Fruit fly (Drosophila melanogaster) whole organism, embryonic: ENCODE measurements around the gene sick.

Source experiments
- CG10274 ChIP-seq: fragments of 200-800 bp; sonication (Bioruptor generic); optimal IDR thresholded peaks from 3 replicates; lab custom pipeline; 2017; ENCODE audit warnings: missing biosample characterization, mild to moderate bottlenecking, missing genetic modification characterization
- CG12236 ChIP-seq: fragments of 200-800 bp; sonication (Bioruptor generic); optimal IDR thresholded peaks from 2 replicates; lab custom pipeline; 2016; ENCODE audit warnings: missing biosample characterization, missing genetic modification characterization
- CG12391 ChIP-seq: fragments of 200-800 bp; sonication (Bioruptor generic); optimal IDR thresholded peaks from 3 replicates; lab custom pipeline; 2018; ENCODE audit warnings: missing biosample characterization, mild to moderate bottlenecking, missing genetic modification characterization, moderate library complexity
- CG13287 ChIP-seq: fragments of 200-800 bp; sonication (Bioruptor generic); IDR thresholded peaks from 2 replicates; pipeline ENCODE4 v1.3.6; 2022; ENCODE audit warnings: missing biosample characterization, missing genetic modification characterization; ENCODE audit not compliant: partially characterized antibody
- CG14667 ChIP-seq: fragments of 200-800 bp; sonication (Bioruptor generic); IDR thresholded peaks from 2 replicates; pipeline ENCODE4 v1.3.6; 2022; ENCODE audit warnings: missing biosample characterization, missing genetic modification characterization
- CG15011 ChIP-seq: fragments of 200-800 bp; sonication (Bioruptor generic); optimal IDR thresholded peaks from 3 replicates; lab custom pipeline; 2018; ENCODE audit warnings: missing biosample characterization, mild to moderate bottlenecking, missing genetic modification characterization
- CG16815 ChIP-seq: fragments of 200-800 bp; sonication (Bioruptor generic); optimal IDR thresholded peaks from 3 replicates; lab custom pipeline; 2017; ENCODE audit warnings: missing biosample characterization, mild to moderate bottlenecking, missing genetic modification characterization
- CG17385 ChIP-seq: fragments of 200-800 bp; sonication (Bioruptor generic); optimal IDR thresholded peaks from 3 replicates; lab custom pipeline; 2018; ENCODE audit warnings: missing biosample characterization, mild to moderate bottlenecking, missing genetic modification characterization
- CG17829 ChIP-seq: fragments of 200-800 bp; optimal IDR thresholded peaks from 2 replicates; lab custom pipeline; 2019; ENCODE audit warnings: missing biosample characterization, mild to moderate bottlenecking, missing genetic modification characterization, moderate library complexity
- CG31224 ChIP-seq: fragments of 200-800 bp; sonication (Bioruptor generic); IDR thresholded peaks from 2 replicates; pipeline ENCODE4 v1.3.6; 2022; ENCODE audit warnings: missing biosample characterization, missing genetic modification characterization
- CG33557 ChIP-seq: fragments of 200-800 bp; sonication (Bioruptor generic); optimal IDR thresholded peaks from 2 replicates; lab custom pipeline; 2019; ENCODE audit warnings: missing biosample characterization, mild to moderate bottlenecking, missing genetic modification characterization, moderate library complexity
- CG34422 ChIP-seq: fragments of 200-800 bp; sonication (Bioruptor generic); IDR thresholded peaks from 3 replicates; pipeline ENCODE4 v1.3.6; 2022; ENCODE audit warnings: missing biosample characterization, missing genetic modification characterization
- CG3838 ChIP-seq: fragments of 200-800 bp; sonication (Bioruptor generic); optimal IDR thresholded peaks from 3 replicates; lab custom pipeline; 2016; ENCODE audit warnings: missing biosample characterization, missing genetic modification characterization
- CG7372 ChIP-seq: fragments of 200-800 bp; sonication (Bioruptor generic); IDR thresholded peaks from 2 replicates; pipeline ENCODE4 v1.3.6; 2022; ENCODE audit warnings: missing biosample characterization, missing genetic modification characterization
- CG8290 ChIP-seq, 3 experiments: fragments of 200-800 bp; sonication (Bioruptor generic); optimal IDR thresholded peaks; 2 replicates each; lab custom pipeline; 2016 to 2019; ENCODE audit warnings: missing biosample characterization in 3 of 3, missing genetic modification characterization in 3 of 3, mild to moderate bottlenecking in 2 of 3, moderate library complexity in 1 of 3
- CG8924 ChIP-seq: fragments of 200-800 bp; optimal IDR thresholded peaks from 3 replicates; lab custom pipeline; 2019; ENCODE audit warnings: missing biosample characterization, mild to moderate bottlenecking, missing genetic modification characterization, moderate library complexity
- CG9437 ChIP-seq: fragments of 200-800 bp; sonication (Bioruptor generic); optimal IDR thresholded peaks from 2 replicates; lab custom pipeline; 2018; ENCODE audit warnings: missing biosample characterization, mild to moderate bottlenecking, missing genetic modification characterization
- CG9609 ChIP-seq: fragments of 200-800 bp; sonication (Bioruptor generic); optimal IDR thresholded peaks from 3 replicates; lab custom pipeline; 2016; ENCODE audit warnings: missing biosample characterization, missing genetic modification characterization
- CG9932 ChIP-seq: fragments of 200-800 bp; sonication (Bioruptor generic); IDR thresholded peaks from 2 replicates; pipeline ENCODE4 v1.3.6; 2022; ENCODE audit warnings: missing biosample characterization, missing genetic modification characterization
- CkIIα-i1 ChIP-seq: fragments of 200-800 bp; sonication (Bioruptor generic); IDR thresholded peaks from 2 replicates; pipeline ENCODE4 v1.3.6; 2022; ENCODE audit warnings: missing biosample characterization, missing genetic modification characterization
- Dfd ChIP-seq, 2 experiments: fragments of >200 bp; optimal IDR thresholded peaks; 2 replicates each; lab custom pipeline; 2017; ENCODE audit warnings: missing biosample characterization in 2 of 2, missing genetic modification characterization in 2 of 2
- Lim3 ChIP-seq: fragments of 200-800 bp; sonication (Bioruptor generic); IDR thresholded peaks from 2 replicates; pipeline ENCODE4 v1.3.6; 2022; ENCODE audit warnings: missing biosample characterization, missing genetic modification characterization
- NC2α ChIP-seq: fragments of 200-800 bp; sonication (Bioruptor generic); optimal IDR thresholded peaks from 2 replicates; lab custom pipeline; 2016; ENCODE audit warnings: missing biosample characterization, missing genetic modification characterization
- NfI ChIP-seq: fragments of 200-800 bp; sonication (Bioruptor generic); optimal IDR thresholded peaks from 3 replicates; lab custom pipeline; 2018; ENCODE audit warnings: missing biosample characterization, mild to moderate bottlenecking, missing genetic modification characterization, moderate library complexity
- Oaz ChIP-seq: fragments of 200-800 bp; sonication (Bioruptor generic); IDR thresholded peaks from 2 replicates; pipeline ENCODE4 v1.3.6; 2022; ENCODE audit warnings: missing biosample characterization, missing genetic modification characterization
- Sry-β ChIP-seq: fragments of 200-800 bp; sonication (Bioruptor generic); optimal IDR thresholded peaks from 2 replicates; lab custom pipeline; 2018; ENCODE audit warnings: missing biosample characterization, mild to moderate bottlenecking, missing genetic modification characterization, moderate library complexity
- Ssrp ChIP-seq: fragments of 200-800 bp; sonication (Bioruptor generic); optimal IDR thresholded peaks from 2 replicates; lab custom pipeline; 2018; ENCODE audit warnings: missing biosample characterization, mild to moderate bottlenecking, missing genetic modification characterization, moderate library complexity
- ab ChIP-seq: fragments of 200-800 bp; sonication (Bioruptor generic); optimal IDR thresholded peaks from 2 replicates; lab custom pipeline; 2016; ENCODE audit warnings: missing biosample characterization, missing genetic modification characterization
- az2 ChIP-seq: fragments of 200-800 bp; sonication (Bioruptor generic); optimal IDR thresholded peaks from 3 replicates; lab custom pipeline; 2016; ENCODE audit warnings: missing biosample characterization, missing genetic modification characterization
- bbx ChIP-seq: fragments of 200-800 bp; sonication (Bioruptor generic); IDR thresholded peaks from 2 replicates; pipeline ENCODE4 v1.3.6; 2022; ENCODE audit warnings: missing biosample characterization, missing genetic modification characterization; ENCODE audit not compliant: partially characterized antibody
- bcd ChIP-seq: fragments of 200-800 bp; sonication (Bioruptor generic); optimal IDR thresholded peaks from 2 replicates; lab custom pipeline; 2017; ENCODE audit warnings: missing biosample characterization, mild to moderate bottlenecking, missing genetic modification characterization
- caup ChIP-seq: fragments of 200-800 bp; sonication (Bioruptor generic); optimal IDR thresholded peaks from 3 replicates; lab custom pipeline; 2017; ENCODE audit warnings: missing biosample characterization, mild to moderate bottlenecking, missing genetic modification characterization, moderate library complexity; ENCODE audit not compliant: severe bottlenecking
- crc ChIP-seq: fragments of 200-800 bp; sonication (Bioruptor generic); optimal IDR thresholded peaks from 2 replicates; lab custom pipeline; 2016; ENCODE audit warnings: missing biosample characterization, missing genetic modification characterization
- en ChIP-seq: fragments of 200-800 bp; sonication (Bioruptor generic); optimal IDR thresholded peaks from 2 replicates; lab custom pipeline; 2016; ENCODE audit warnings: missing biosample characterization, missing genetic modification characterization
- eyg ChIP-seq: fragments of 200-800 bp; sonication (Bioruptor generic); optimal IDR thresholded peaks from 3 replicates; lab custom pipeline; 2016; ENCODE audit warnings: missing biosample characterization, missing genetic modification characterization
- fd64A ChIP-seq: fragments of 200-800 bp; sonication (Bioruptor generic); optimal IDR thresholded peaks from 3 replicates; lab custom pipeline; 2018; ENCODE audit warnings: missing biosample characterization, mild to moderate bottlenecking, missing genetic modification characterization
- fu2 ChIP-seq: fragments of 200-800 bp; sonication (Bioruptor generic); optimal IDR thresholded peaks from 2 replicates; lab custom pipeline; 2016; ENCODE audit warnings: missing biosample characterization, missing genetic modification characterization
- gem ChIP-seq: fragments of 200-800 bp; sonication (Bioruptor generic); optimal IDR thresholded peaks from 2 replicates; lab custom pipeline; 2019; ENCODE audit warnings: missing biosample characterization, mild to moderate bottlenecking, missing genetic modification characterization, moderate library complexity
- jing ChIP-seq: fragments of 200-800 bp; sonication (Bioruptor generic); optimal IDR thresholded peaks from 2 replicates; lab custom pipeline; 2018; ENCODE audit warnings: missing biosample characterization, mild to moderate bottlenecking, missing genetic modification characterization
- knrl ChIP-seq: fragments of 200-800 bp; sonication (Bioruptor generic); IDR thresholded peaks from 3 replicates; pipeline ENCODE4 v1.3.6; 2022; ENCODE audit warnings: missing biosample characterization, missing genetic modification characterization; ENCODE audit not compliant: partially characterized antibody
- lab ChIP-seq: fragments of 200-800 bp; sonication (Bioruptor generic); optimal IDR thresholded peaks from 3 replicates; lab custom pipeline; 2017; ENCODE audit warnings: missing biosample characterization, missing genetic modification characterization, mild to moderate bottlenecking, moderate library complexity, missing genetic modification reagents
- lola ChIP-seq, 3 experiments: fragments of >200 bp in 2 of 3; fragments of 200-800 bp in 1 of 3; sonication (Bioruptor generic) in 1 of 3; optimal IDR thresholded peaks; 2 replicates each; lab custom pipeline; 2017 to 2019; ENCODE audit warnings: missing biosample characterization in 3 of 3, missing genetic modification characterization in 3 of 3, mild to moderate bottlenecking in 1 of 3, moderate library complexity in 1 of 3
- otp ChIP-seq: fragments of 200-800 bp; sonication (Bioruptor generic); IDR thresholded peaks from 3 replicates; pipeline ENCODE4, ENCODE4 v1.3.6; 2022; ENCODE audit warnings: missing biosample characterization, missing genetic modification characterization
- phol ChIP-seq: fragments of 200-800 bp; sonication (Bioruptor generic); optimal IDR thresholded peaks from 3 replicates; lab custom pipeline; 2018; ENCODE audit warnings: missing biosample characterization, mild to moderate bottlenecking, missing genetic modification characterization, moderate library complexity
- tio ChIP-seq: fragments of 200-800 bp; sonication (Bioruptor generic); optimal IDR thresholded peaks from 2 replicates; lab custom pipeline; 2017; ENCODE audit warnings: missing biosample characterization, missing genetic modification characterization, inconsistent platforms
- toy ChIP-seq: fragments of 200-800 bp; sonication (Bioruptor generic); IDR thresholded peaks from 2 replicates; pipeline ENCODE4 v1.3.6; 2022; ENCODE audit warnings: missing biosample characterization, missing genetic modification characterization
- twi ChIP-seq: fragments of 200-800 bp; optimal IDR thresholded peaks from 2 replicates; lab custom pipeline; 2019; ENCODE audit warnings: missing biosample characterization, mild to moderate bottlenecking, missing genetic modification characterization, moderate library complexity
- zf30C ChIP-seq: fragments of 200-800 bp; sonication (Bioruptor generic); optimal IDR thresholded peaks from 3 replicates; lab custom pipeline; 2018; ENCODE audit warnings: missing biosample characterization, mild to moderate bottlenecking, missing genetic modification characterization

sick gene

DNA sequence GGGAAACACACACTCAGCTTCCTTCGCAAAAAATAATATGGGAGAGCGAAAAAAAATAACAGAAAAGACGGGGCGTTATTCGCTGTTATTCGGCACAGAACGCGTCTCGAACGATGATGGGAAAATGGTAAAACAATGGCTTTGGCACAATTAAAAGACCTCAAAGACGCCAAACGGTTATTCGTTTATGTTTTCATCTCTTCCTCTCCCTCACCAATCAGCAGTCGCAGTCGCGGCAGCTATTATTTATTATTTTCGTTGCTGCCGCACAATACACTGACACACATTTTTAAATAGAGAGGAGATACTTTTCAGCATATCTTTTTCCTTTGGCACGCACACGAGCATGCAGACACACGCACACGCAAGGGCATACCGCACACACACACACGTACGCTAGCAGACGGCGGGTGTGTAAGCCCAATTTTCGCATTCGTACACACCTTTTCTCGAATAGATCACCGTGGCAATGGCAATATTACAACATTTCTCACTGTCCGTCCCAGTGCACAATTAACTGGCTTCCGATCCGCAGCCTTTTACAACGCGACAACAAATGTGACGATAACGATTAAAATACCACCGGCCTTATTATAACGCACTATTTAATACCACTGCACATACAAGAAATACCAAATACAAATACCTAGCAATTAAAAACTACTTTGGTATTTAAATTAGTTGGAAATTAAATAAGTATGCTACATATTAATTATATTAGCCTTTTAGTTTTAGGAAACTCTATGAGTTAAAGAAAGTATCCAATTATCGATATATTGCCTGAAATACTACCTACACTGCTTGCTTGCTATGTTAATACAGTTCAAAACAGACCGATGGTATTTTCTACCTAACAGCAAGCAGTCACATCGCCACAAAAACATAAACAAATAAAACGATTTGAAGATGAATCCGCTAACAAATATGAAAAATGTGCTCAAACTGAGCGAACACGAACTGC lies 4.6 kb upstream of the sick start, which contains the start of the genes CdGAPr and CG10466 (continued):
- TF ChIP-seq en (GFP tag; lab: Kevin White, UChicago) (no peak), lola (GFP tag; optimal IDR thresholded peaks at IDR 0.05; lab: Kevin White, UChicago) (no peak), zf30C (no peak), fd64A (GFP tag; lab: Kevin White, UChicago) (no peak), CG9609 (no peak), CG15011 (GFP tag; lab: Kevin White, UChicago) (no peak), ab (GFP tag; lab: Kevin White, UChicago) (no peak), lab (GFP tag; lab: Kevin White, UChicago) (peak; percentile 42), CG8290 (GFP tag; optimal IDR thresholded peaks at IDR 0.05; lab: Kevin White, UChicago) (no peak), CG8290 (tag; optimal IDR thresholded peaks at IDR 0.05; lab: Kevin White, UChicago) (peak in 1 of 2 experiments; percentile 58), CG31224 (GFP tag; lab: Robert Waterston, UW) (no peak), NfI (GFP tag; lab: Kevin White, UChicago) (no peak), CG3838 (GFP tag; lab: Kevin White, UChicago) (no peak), CG9437 (GFP tag; lab: Kevin White, UChicago) (no peak), CG33557 (GFP tag; lab: Kevin White, UChicago) (no peak), CG14667 (GFP tag; lab: Robert Waterston, UW) (no peak), CG12236 (GFP tag; lab: Kevin White, UChicago) (no peak), Oaz (GFP tag; lab: Robert Waterston, UW) (no peak), gem (tag; lab: Kevin White, UChicago) (peak; percentile 20), bcd (GFP tag; lab: Kevin White, UChicago) (no peak), phol (tag; lab: Kevin White, UChicago) (peak; percentile 46), caup (GFP tag; lab: Kevin White, UChicago) (peak; percentile 0), knrl (peak; percentile 35; the same call in 2 of the 3 replicates), Ssrp (tag; lab: Kevin White, UChicago) (no peak), CG16815 (GFP tag; lab: Kevin White, UChicago) (no peak), bbx (peak; percentile 36), CkIIα-i1 (no peak), Dfd (GFP tag; optimal IDR thresholded peaks at IDR 0.05; lab: Kevin White, UChicago) (no peak), CG17385 (GFP tag; lab: Kevin White, UChicago) (no peak), CG17829 (tag; lab: Kevin White, UChicago) (peak; percentile 45), fu2 (no peak), tio (GFP tag; lab: Kevin White, UChicago) (no peak), jing (GFP tag; lab: Kevin White, UChicago) (no peak), CG13287 (GFP tag; lab: Robert Waterston, UW) (no peak), CG34422 (GFP tag; lab: Robert Waterston, UW) (peak; percentile 34; the same call in 1 of the 3 replicates), twi (tag; lab: Kevin White, UChicago) (no peak), CG8924 (peak; percentile 76), Lim3 (no peak), toy (GFP tag; lab: Robert Waterston, UW) (no peak), crc (no peak), CG9932 (GFP tag; lab: Robert Waterston, UW) (no peak), CG12391 (tag; lab: Kevin White, UChicago) (peak; percentile 16), CG10274 (GFP tag; lab: Kevin White, UChicago) (no peak), az2 (GFP tag; lab: Kevin White, UChicago) (no peak), NC2α (GFP tag; lab: Kevin White, UChicago) (no peak), otp (no peak), Sry-β (GFP tag; lab: Kevin White, UChicago) (no peak), CG7372 (GFP tag; lab: Robert Waterston, UW) (no peak), eyg (GFP tag; lab: Kevin White, UChicago) (no peak)
